Worm (Caenorhabditis elegans) whole organism, L2 larva: Measurements from ENCODE around the gene C06A6.2.

Source experiments
- dmd-4 ChIP-seq: sonication (generic microtip); optimal IDR thresholded peaks from 2 replicates; lab custom pipeline; 2017; ENCODE audit warnings: missing biosample characterization, missing genetic modification characterization
- elt-1 ChIP-seq: fragments of 150-350 bp; optimal IDR thresholded peaks from 2 replicates; lab custom pipeline; 2014; ENCODE audit warnings: missing biosample characterization, missing genetic modification characterization
- mab-5 ChIP-seq: fragments of 150-350 bp; optimal IDR thresholded peaks from 2 replicates; lab custom pipeline; 2014; ENCODE audit warnings: missing biosample characterization, missing genetic modification characterization
- nhr-237 ChIP-seq: fragments of 150-350 bp; optimal IDR thresholded peaks from 2 replicates; lab custom pipeline; 2014; ENCODE audit warnings: missing biosample characterization, missing genetic modification characterization
- nhr-77 ChIP-seq: fragments of 150-350 bp; optimal IDR thresholded peaks from 2 replicates; lab custom pipeline; 2014; ENCODE audit warnings: missing biosample characterization, missing genetic modification characterization

DNA sequence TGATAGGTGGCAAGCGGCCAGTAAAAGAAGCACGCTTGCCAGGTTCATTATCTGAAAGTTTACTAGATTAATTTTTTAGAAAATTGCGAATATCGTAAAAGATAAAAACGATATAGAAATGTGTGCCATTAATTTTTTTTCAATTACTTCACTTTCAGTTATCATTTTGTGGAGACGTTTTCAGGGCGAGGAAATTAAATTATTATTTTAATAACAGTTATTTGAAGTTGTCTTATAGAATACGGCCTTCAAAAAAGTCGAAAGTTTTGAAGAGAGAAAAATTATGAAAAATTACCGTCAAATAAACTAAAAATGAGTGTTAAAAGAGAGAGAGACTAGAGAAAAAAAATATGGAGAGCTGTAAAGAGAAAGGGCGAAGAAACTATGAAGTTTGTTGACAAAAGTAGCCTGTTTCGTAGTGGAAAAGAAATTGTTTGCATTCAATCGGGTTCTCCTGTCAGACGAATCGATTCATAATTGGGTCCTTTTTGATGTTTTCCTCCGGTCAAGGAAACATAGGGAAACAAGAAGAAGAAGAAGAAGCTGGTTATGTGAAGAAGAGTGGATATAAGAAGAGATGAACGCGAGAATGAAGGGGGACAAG, 11.7 kb upstream of the C06A6.2 start, which contains the start of gene erp-44.2:
- no peak for TF ChIP-seq elt-1 (tag; lab: Kevin White, UChicago)
- TF ChIP-seq dmd-4 (tag; lab: Kevin White, UChicago): no peak
- TF ChIP-seq nhr-237: no peak
- no peak for TF ChIP-seq mab-5 (tag; lab: Kevin White, UChicago)
- no peak for TF ChIP-seq nhr-77
